Fruit fly (Drosophila melanogaster) whole organism, embryonic: Measurements from ENCODE around the gene eco.

Experiments
- Aef1 ChIP-seq: fragments of 200-800 bp; sonication (Bioruptor generic); IDR thresholded peaks from 3 replicates; pipeline ENCODE4 v1.3.6; 2022; ENCODE audit warnings: missing biosample characterization, missing genetic modification characterization
- Atf6 ChIP-seq: fragments of 200-800 bp; sonication (Bioruptor generic); IDR thresholded peaks from 2 replicates; pipeline ENCODE4 v1.3.6; 2022; ENCODE audit warnings: missing biosample characterization, missing genetic modification characterization
- CG10267 ChIP-seq: fragments of 200-800 bp; sonication (Bioruptor generic); optimal IDR thresholded peaks from 2 replicates; lab custom pipeline; 2018; ENCODE audit warnings: missing biosample characterization, mild to moderate bottlenecking, missing genetic modification characterization, moderate library complexity
- CG11723 ChIP-seq: fragments of 200-800 bp; sonication (Bioruptor generic); optimal IDR thresholded peaks from 2 replicates; lab custom pipeline; 2017; ENCODE audit warnings: missing biosample characterization, mild to moderate bottlenecking, missing genetic modification characterization
- CG12744 ChIP-seq: fragments of 200-800 bp; sonication (Bioruptor generic); optimal IDR thresholded peaks from 2 replicates; lab custom pipeline; 2016; ENCODE audit warnings: missing biosample characterization, missing genetic modification characterization
- CG13894 ChIP-seq: fragments of 200-800 bp; sonication (Bioruptor generic); optimal IDR thresholded peaks from 3 replicates; lab custom pipeline; 2018; ENCODE audit warnings: missing biosample characterization, mild to moderate bottlenecking, missing genetic modification characterization, moderate library complexity
- CG15696 ChIP-seq: fragments of 200-800 bp; sonication (Bioruptor generic); optimal IDR thresholded peaks from 2 replicates; lab custom pipeline; 2019; ENCODE audit warnings: missing biosample characterization, mild to moderate bottlenecking, missing genetic modification characterization, moderate library complexity
- CG18011 ChIP-seq: fragments of 200-800 bp; sonication (Bioruptor generic); optimal IDR thresholded peaks from 2 replicates; lab custom pipeline; 2017; ENCODE audit warnings: missing biosample characterization, missing genetic modification characterization, mild to moderate bottlenecking, moderate library complexity, missing genotype
- CG18262 ChIP-seq: fragments of 200-800 bp; optimal IDR thresholded peaks from 3 replicates; lab custom pipeline; 2019; ENCODE audit warnings: missing biosample characterization, mild to moderate bottlenecking, missing genetic modification characterization, moderate library complexity
- CG31388 ChIP-seq: fragments of 200-800 bp; sonication (Bioruptor generic); optimal IDR thresholded peaks from 2 replicates; lab custom pipeline; 2016; ENCODE audit warnings: missing biosample characterization, missing genetic modification characterization
- CG32772 ChIP-seq: fragments of 200-800 bp; sonication (Bioruptor generic); IDR thresholded peaks from 2 replicates; pipeline ENCODE4 v1.3.6; 2022; ENCODE audit warnings: missing biosample characterization, missing genetic modification characterization
- CG43689 ChIP-seq: fragments of 200-800 bp; sonication (Bioruptor generic); IDR thresholded peaks from 2 replicates; pipeline ENCODE4 v1.3.6; 2022; ENCODE audit warnings: missing biosample characterization, missing genetic modification characterization
- CG6683 ChIP-seq: fragments of 200-800 bp; sonication (Bioruptor generic); optimal IDR thresholded peaks from 2 replicates; lab custom pipeline; 2017; ENCODE audit warnings: missing biosample characterization, mild to moderate bottlenecking, missing genetic modification characterization, missing genetic modification reagents
- CG9727 ChIP-seq: fragments of 200-800 bp; sonication (Bioruptor generic); optimal IDR thresholded peaks from 3 replicates; lab custom pipeline; 2017; ENCODE audit warnings: missing biosample characterization, mild to moderate bottlenecking, missing genetic modification characterization
- Elba2 ChIP-seq: fragments of 200-800 bp; sonication (Bioruptor generic); optimal IDR thresholded peaks from 3 replicates; lab custom pipeline; 2016; ENCODE audit warnings: missing biosample characterization, missing genetic modification characterization
- Fer1 ChIP-seq: fragments of 200-800 bp; sonication (Bioruptor generic); optimal IDR thresholded peaks from 2 replicates; lab custom pipeline; 2017; ENCODE audit warnings: missing biosample characterization, mild to moderate bottlenecking, missing genetic modification characterization
- Fer3 ChIP-seq: fragments of 200-800 bp; sonication (Bioruptor generic); optimal IDR thresholded peaks from 2 replicates; lab custom pipeline; 2018; ENCODE audit warnings: missing biosample characterization, mild to moderate bottlenecking, missing genetic modification characterization, moderate library complexity
- Gug ChIP-seq: fragments of 200-800 bp; sonication (Bioruptor generic); IDR thresholded peaks from 4 replicates; pipeline ENCODE4 v1.3.6; 2022; ENCODE audit warnings: missing biosample characterization, missing genetic modification characterization
- HmgZ ChIP-seq: fragments of 200-800 bp; sonication (Bioruptor generic); optimal IDR thresholded peaks from 2 replicates; lab custom pipeline; 2018; ENCODE audit warnings: missing biosample characterization, mild to moderate bottlenecking, missing genetic modification characterization
- Mes4 ChIP-seq: fragments of 200-800 bp; sonication (Bioruptor generic); optimal IDR thresholded peaks from 2 replicates; lab custom pipeline; 2016; ENCODE audit warnings: missing biosample characterization, missing genetic modification characterization
- Myb ChIP-seq: fragments of 200-800 bp; sonication (Bioruptor generic); optimal IDR thresholded peaks from 2 replicates; lab custom pipeline; 2016; ENCODE audit warnings: missing biosample characterization, missing genetic modification characterization
- NK7.1 ChIP-seq: fragments of 200-800 bp; sonication (Bioruptor generic); optimal IDR thresholded peaks from 3 replicates; lab custom pipeline; 2016; ENCODE audit warnings: missing biosample characterization, missing genetic modification characterization
- Poxn ChIP-seq: fragments of 200-800 bp; sonication (Bioruptor generic); IDR thresholded peaks from 2 replicates; pipeline ENCODE4 v1.3.6; 2022; ENCODE audit warnings: missing biosample characterization, missing genetic modification characterization
- Ravus ChIP-seq: fragments of 200-800 bp; sonication (Bioruptor generic); IDR thresholded peaks from 2 replicates; pipeline ENCODE4 v1.3.6; 2022; ENCODE audit warnings: missing biosample characterization, missing genetic modification characterization
- Sin3A ChIP-seq: fragments of >200 bp; optimal IDR thresholded peaks from 2 replicates; lab custom pipeline; 2018
- Sox102F ChIP-seq: fragments of 200-800 bp; sonication (Bioruptor generic); optimal IDR thresholded peaks from 2 replicates; lab custom pipeline; 2018; ENCODE audit warnings: missing biosample characterization, mild to moderate bottlenecking, missing genetic modification characterization, moderate library complexity
- Sry-δ ChIP-seq: fragments of 200-800 bp; sonication (Bioruptor generic); optimal IDR thresholded peaks from 2 replicates; lab custom pipeline; 2016; ENCODE audit warnings: missing biosample characterization, missing genetic modification characterization
- Usf ChIP-seq: fragments of 200-800 bp; sonication (Bioruptor generic); optimal IDR thresholded peaks from 2 replicates; lab custom pipeline; 2017; ENCODE audit warnings: missing genotype, missing biosample characterization, missing genetic modification characterization
- ase ChIP-seq: fragments of 200-800 bp; sonication (Bioruptor generic); IDR thresholded peaks from 3 replicates; pipeline ENCODE4 v1.3.6; 2022; ENCODE audit warnings: missing biosample characterization, missing genetic modification characterization
- bbx ChIP-seq: fragments of 200-800 bp; sonication (Bioruptor generic); IDR thresholded peaks from 2 replicates; pipeline ENCODE4 v1.3.6; 2022; ENCODE audit warnings: missing biosample characterization, missing genetic modification characterization; ENCODE audit not compliant: partially characterized antibody
- bowl ChIP-seq: fragments of 200-800 bp; sonication (Bioruptor generic); IDR thresholded peaks from 2 replicates; pipeline ENCODE4 v1.3.6; 2022; ENCODE audit warnings: missing biosample characterization, missing genetic modification characterization
- btn ChIP-seq: fragments of 200-800 bp; sonication (Bioruptor generic); optimal IDR thresholded peaks from 2 replicates; lab custom pipeline; 2016; ENCODE audit warnings: missing biosample characterization, missing genetic modification characterization
- cato ChIP-seq: fragments of 200-800 bp; sonication (Bioruptor generic); optimal IDR thresholded peaks from 2 replicates; lab custom pipeline; 2016; ENCODE audit warnings: missing biosample characterization, missing genetic modification characterization, borderline replicate concordance
- dmrt99B ChIP-seq: fragments of 200-800 bp; sonication (Bioruptor generic); optimal IDR thresholded peaks from 2 replicates; lab custom pipeline; 2018; ENCODE audit warnings: missing biosample characterization, mild to moderate bottlenecking, missing genetic modification characterization, moderate library complexity
- fd3F ChIP-seq: fragments of 200-800 bp; sonication (Bioruptor generic); optimal IDR thresholded peaks from 2 replicates; lab custom pipeline; 2018; ENCODE audit warnings: missing biosample characterization, mild to moderate bottlenecking, missing genetic modification characterization, moderate library complexity
- grn ChIP-seq: fragments of 200-800 bp; sonication (Bioruptor generic); optimal IDR thresholded peaks from 3 replicates; lab custom pipeline; 2017; ENCODE audit warnings: missing biosample characterization, missing genetic modification characterization
- hb ChIP-seq: fragments of 200-800 bp; sonication (Bioruptor generic); IDR thresholded peaks from 3 replicates; pipeline ENCODE4 v1.3.6; 2022; ENCODE audit warnings: missing biosample characterization, missing genetic modification characterization; ENCODE audit not compliant: partially characterized antibody
- her ChIP-seq: fragments of 200-800 bp; sonication (Bioruptor generic); optimal IDR thresholded peaks from 2 replicates; lab custom pipeline; 2016; ENCODE audit warnings: missing biosample characterization, missing genetic modification characterization
- insv ChIP-seq, 2 experiments: fragments of 200-800 bp; sonication (Bioruptor generic); optimal IDR thresholded peaks; 3 replicates each; lab custom pipeline; 2016 to 2018; ENCODE audit warnings: missing biosample characterization in 2 of 2, missing genetic modification characterization in 2 of 2
- inv ChIP-seq: fragments of 200-800 bp; sonication (Bioruptor generic); IDR thresholded peaks from 2 replicates; pipeline ENCODE4 v1.3.6; 2022; ENCODE audit warnings: missing biosample characterization, missing genetic modification characterization; ENCODE audit not compliant: partially characterized antibody
- lbe ChIP-seq: fragments of 200-800 bp; sonication (Bioruptor generic); optimal IDR thresholded peaks from 2 replicates; lab custom pipeline; 2016; ENCODE audit warnings: missing biosample characterization, mild to moderate bottlenecking, missing genetic modification characterization
- lilli ChIP-seq: fragments of 200-800 bp; sonication (Bioruptor generic); optimal IDR thresholded peaks from 3 replicates; lab custom pipeline; 2016; ENCODE audit warnings: missing biosample characterization, missing genetic modification characterization
- sd ChIP-seq: fragments of 200-800 bp; sonication (Bioruptor generic); optimal IDR thresholded peaks from 3 replicates; lab custom pipeline; 2018; ENCODE audit warnings: missing biosample characterization, mild to moderate bottlenecking, missing genetic modification characterization, moderate library complexity
- sens ChIP-seq: fragments of 200-800 bp; sonication (Bioruptor generic); peaks from one replicate; lab custom pipeline; 2016; ENCODE audit warnings: missing biosample characterization, missing genetic modification characterization
- sens-2 ChIP-seq: fragments of 200-800 bp; sonication (Bioruptor generic); IDR thresholded peaks from 2 replicates; pipeline ENCODE4 v1.3.6; 2022; ENCODE audit warnings: missing biosample characterization, missing genetic modification characterization
- sima ChIP-seq: fragments of 200-800 bp; sonication (Bioruptor generic); optimal IDR thresholded peaks from 2 replicates; lab custom pipeline; 2016; ENCODE audit warnings: missing biosample characterization, missing genetic modification characterization
- sna ChIP-seq: fragments of 200-800 bp; sonication (Bioruptor generic); IDR thresholded peaks from 2 replicates; pipeline ENCODE4 v1.3.6; 2022; ENCODE audit warnings: missing biosample characterization, missing genetic modification characterization; ENCODE audit not compliant: partially characterized antibody
- so ChIP-seq: fragments of 200-800 bp; sonication (Bioruptor generic); IDR thresholded peaks from 3 replicates; pipeline ENCODE4 v1.3.6; 2022; ENCODE audit warnings: missing biosample characterization, missing genetic modification characterization
- stc ChIP-seq: fragments of 200-800 bp; sonication (Bioruptor generic); IDR thresholded peaks from 2 replicates; pipeline ENCODE4 v1.3.6; 2022; ENCODE audit warnings: missing biosample characterization, missing genetic modification characterization
- unc-4 ChIP-seq: fragments of 200-800 bp; sonication (Bioruptor generic); IDR thresholded peaks from 2 replicates; pipeline ENCODE4 v1.3.6; 2022; ENCODE audit warnings: missing biosample characterization, missing genetic modification characterization; ENCODE audit not compliant: partially characterized antibody

Gene eco

dm6 chr3L:7381359-7381976 is 42.3 kb upstream of the eco start, which contains the start of the genes SMSr and smid (continued):
- 0 out of 3 replicates have a peak, but pooled peaks have one; percentile 42 for TF ChIP-seq ase (GFP tag; lab: Robert Waterston, UW)
- peak; percentile 52 for TF ChIP-seq HmgZ
- no peak for TF ChIP-seq stc (GFP tag; lab: Robert Waterston, UW)
- TF ChIP-seq sd (tag; lab: Kevin White, UChicago) = peak; percentile 68
- TF ChIP-seq Sin3A (lab: Kevin White, UChicago) = peak; percentile 98
- no peak for TF ChIP-seq Mes4 (GFP tag; lab: Kevin White, UChicago)
- peak; percentile 17 for TF ChIP-seq lbe (GFP tag; lab: Kevin White, UChicago)
- no peak for TF ChIP-seq her
- TF ChIP-seq Atf6 (GFP tag; lab: Robert Waterston, UW) = peak; percentile 52; the same call in 1 of the 2 replicates
- TF ChIP-seq CG15696 (tag; lab: Kevin White, UChicago) = peak; percentile 54
- TF ChIP-seq fd3F (GFP tag; lab: Kevin White, UChicago) = peak; percentile 3
- TF ChIP-seq Gug (GFP tag; lab: Robert Waterston, UW) = peak; percentile 18; the same call in 1 of the 4 replicates
- no peak for TF ChIP-seq bowl (GFP tag; lab: Robert Waterston, UW)
- no peak for TF ChIP-seq Sox102F (GFP tag; lab: Kevin White, UChicago)
- TF ChIP-seq Elba2 (GFP tag; lab: Kevin White, UChicago) = no peak
- 0 out of 2 replicates have a peak, but pooled peaks have one; percentile 22 for TF ChIP-seq sens-2 (GFP tag; lab: Robert Waterston, UW)
- no peak for TF ChIP-seq sima (GFP tag; lab: Kevin White, UChicago)
- TF ChIP-seq CG31388 (GFP tag; lab: Kevin White, UChicago) = no peak
- TF ChIP-seq Aef1 (GFP tag; lab: Robert Waterston, UW) = peak; percentile 66
- TF ChIP-seq Usf = peak; percentile 39
- peak; percentile 95 for TF ChIP-seq sens (GFP tag; lab: Kevin White, UChicago)
- TF ChIP-seq Poxn (GFP tag; lab: Robert Waterston, UW) = no peak
- no peak for TF ChIP-seq CG43689 (GFP tag; lab: Robert Waterston, UW)
- peak; percentile 27 for TF ChIP-seq CG13894 (tag; lab: Kevin White, UChicago)
- peak; percentile 55; the same call in 1 of the 2 replicates for TF ChIP-seq CG32772
- TF ChIP-seq NK7.1 = no peak
- peak; percentile 65 for TF ChIP-seq CG10267 (tag; lab: Kevin White, UChicago)
- TF ChIP-seq CG18262 (tag; lab: Kevin White, UChicago) = peak; percentile 67
- TF ChIP-seq so (GFP tag; lab: Robert Waterston, UW) = no peak
- peak; percentile 78 for TF ChIP-seq sna
- peak; percentile 24 for TF ChIP-seq Myb (GFP tag; lab: Kevin White, UChicago)
- TF ChIP-seq lilli (GFP tag; lab: Kevin White, UChicago) = peak; percentile 81
- TF ChIP-seq btn = no peak
- peak; percentile 49 for TF ChIP-seq grn (GFP tag; lab: Kevin White, UChicago)
- peak; percentile 91 for TF ChIP-seq unc-4 (GFP tag; lab: Robert Waterston, UW)
- TF ChIP-seq insv (GFP tag; optimal IDR thresholded peaks at IDR 0.05; lab: Kevin White, UChicago) = peak in 1 of 2 experiments; percentile 44
- TF ChIP-seq Sry-δ (GFP tag; lab: Kevin White, UChicago) = peak; percentile 77
- peak; percentile 39 for TF ChIP-seq Fer3 (tag; lab: Kevin White, UChicago)
- no peak for TF ChIP-seq CG12744 (GFP tag; lab: Kevin White, UChicago)
- TF ChIP-seq bbx = peak; percentile 83
- TF ChIP-seq Ravus (GFP tag; lab: Robert Waterston, UW) = no peak
- TF ChIP-seq CG11723 (GFP tag; lab: Kevin White, UChicago) = peak; percentile 35
- peak; percentile 10 for TF ChIP-seq CG18011
- TF ChIP-seq Fer1 = peak; percentile 33
- no peak for TF ChIP-seq cato (GFP tag; lab: Kevin White, UChicago)
- peak; percentile 73 for TF ChIP-seq CG9727 (GFP tag; lab: Kevin White, UChicago)
- TF ChIP-seq CG6683 = no peak
- TF ChIP-seq hb = peak; percentile 84
- TF ChIP-seq inv (GFP tag; lab: Robert Waterston, UW) = peak; percentile 88
- peak; percentile 49 for TF ChIP-seq dmrt99B
